Fruit fly (Drosophila melanogaster) whole organism, wandering third instar larva: Measurements from ENCODE around the gene tplus3b.

Experiments used
- Abd-B ChIP-seq: fragments of >200 bp; optimal IDR thresholded peaks from 2 replicates; lab custom pipeline; 2017; ENCODE audit warnings: missing biosample characterization, missing genetic modification characterization
- Dif ChIP-seq: fragments of 200-275, 200-300 bp; sonication (Bioruptor generic); optimal IDR thresholded peaks from 2 replicates; lab custom pipeline; 2018; ENCODE audit warnings: missing biosample characterization, missing genetic modification characterization; ENCODE audit not compliant: partially characterized antibody
- Hr78 ChIP-seq: fragments of >200 bp; optimal IDR thresholded peaks from 2 replicates; lab custom pipeline; 2017; ENCODE audit warnings: missing biosample characterization, missing genetic modification characterization
- Hr83 ChIP-seq: fragments of 200-300 bp; sonication (Bioruptor generic); optimal IDR thresholded peaks from 2 replicates; lab custom pipeline; 2016; ENCODE audit warnings: missing biosample characterization, mild to moderate bottlenecking, missing genetic modification characterization, moderate library complexity; ENCODE audit not compliant: poor library complexity, severe bottlenecking
- OdsH ChIP-seq: fragments of 200-800 bp; sonication (Bioruptor generic); optimal IDR thresholded peaks from 2 replicates; lab custom pipeline; 2016; ENCODE audit warnings: missing biosample characterization, mild to moderate bottlenecking, missing genetic modification characterization
- jim ChIP-seq: fragments of 175-275, 200-325 bp; sonication (Bioruptor generic); optimal IDR thresholded peaks from 2 replicates; lab custom pipeline; 2016; ENCODE audit warnings: missing biosample characterization, mild to moderate bottlenecking, missing genetic modification characterization

DNA sequence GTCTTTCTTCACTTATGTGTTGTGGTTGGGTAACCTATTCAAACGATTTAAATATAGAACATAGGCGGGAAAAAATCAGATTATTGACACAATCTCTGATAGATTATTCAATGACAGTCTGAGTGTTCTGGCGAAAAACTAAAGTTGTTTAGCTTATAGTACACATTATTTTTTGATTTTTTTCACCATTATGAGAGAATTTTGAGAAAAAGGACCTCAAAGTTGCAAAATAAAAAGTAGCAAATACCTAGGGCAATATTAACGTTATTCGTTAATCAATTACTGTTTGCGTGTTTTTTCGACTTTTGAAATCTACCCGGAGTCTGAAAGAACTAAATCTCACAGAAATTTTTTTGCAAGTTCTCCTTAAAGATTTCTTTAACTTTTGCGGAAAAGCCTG, 50.0 kb downstream of the tplus3b start, which contains the start of gene CG34173:
- TF ChIP-seq jim (no peak), OdsH (GFP tag; lab: Kevin White, UChicago) (no peak), Hr78 (no peak), Hr83 (no peak), Abd-B (GFP tag; lab: Kevin White, UChicago) (no peak), Dif (GFP tag; lab: Kevin White, UChicago) (no peak)
